Fruit fly (Drosophila melanogaster): ENCODE measurements around the gene CG1647.

The CG1647 gene

dm6 chr3R:28810942-28811676 is 8.9 kb upstream of the CG1647 start, which contains the start of gene wdn (continued):
- no peak for TF ChIP-seq CG7839 (tag; optimal IDR thresholded peaks at IDR 0.05)
- no peak for TF ChIP-seq CG15601 (tag; optimal IDR thresholded peaks at IDR 0.05)
- TF ChIP-seq Sry-β (GFP tag; optimal IDR thresholded peaks at IDR 0.05) = peak; percentile 93
- no peak for TF ChIP-seq stwl (tag; optimal IDR thresholded peaks at IDR 0.05)
- peak; percentile 6 for TF ChIP-seq CG10147 (GFP tag; optimal IDR thresholded peaks at IDR 0.05)
- no peak for TF ChIP-seq CG11247 (GFP tag; IDR thresholded peaks at IDR 0.05)
- no peak for TF ChIP-seq dmrt99B (tag; optimal IDR thresholded peaks at IDR 0.05)
- no peak for TF ChIP-seq ro (GFP tag; IDR thresholded peaks at IDR 0.05)
- TF ChIP-seq CG10366 (GFP tag; IDR thresholded peaks at IDR 0.05) = no peak
- TF ChIP-seq CG4360 (GFP tag; IDR thresholded peaks at IDR 0.05) = peak; percentile 70
- TF ChIP-seq CG31365 (tag; optimal IDR thresholded peaks at IDR 0.05) = no peak
- no peak for TF ChIP-seq Nf-YB (GFP tag; optimal IDR thresholded peaks at IDR 0.05)
- TF ChIP-seq Antp (GFP tag; optimal IDR thresholded peaks at IDR 0.05) = no peak
- TF ChIP-seq gsb-n (tag; optimal IDR thresholded peaks at IDR 0.05) = peak; percentile 63
- TF ChIP-seq so (GFP tag; IDR thresholded peaks at IDR 0.05) = no peak
- no peak for TF ChIP-seq ap (GFP tag; IDR thresholded peaks at IDR 0.05)
- TF ChIP-seq vvl (GFP tag; IDR thresholded peaks at IDR 0.05) = no peak
- no peak for TF ChIP-seq CG12104 (GFP tag; optimal IDR thresholded peaks at IDR 0.05)
- peak; percentile 10 for TF ChIP-seq Oli (tag; optimal IDR thresholded peaks at IDR 0.05)
- no peak for TF ChIP-seq CG4282 (GFP tag; optimal IDR thresholded peaks at IDR 0.05)
- peak; percentile 48 for TF ChIP-seq sens (GFP tag)
- no peak for TF ChIP-seq HLHmδ (GFP tag; optimal IDR thresholded peaks at IDR 0.05)
- TF ChIP-seq Rfx (GFP tag; IDR thresholded peaks at IDR 0.05) = peak; percentile 30; the same call in 1 of the 2 replicates
- no peak for TF ChIP-seq Adf1 (GFP tag; IDR thresholded peaks at IDR 0.05)
- TF ChIP-seq CG8924 (tag; optimal IDR thresholded peaks at IDR 0.05) = no peak
- no peak for TF ChIP-seq zen (tag; optimal IDR thresholded peaks at IDR 0.05)
- TF ChIP-seq CG30403 (GFP tag; optimal IDR thresholded peaks at IDR 0.05) = no peak
- no peak for TF ChIP-seq chn (GFP tag; optimal IDR thresholded peaks at IDR 0.05)
- 0 out of 3 replicates have a peak, but pooled peaks have one; percentile 7 for TF ChIP-seq HLH4C (GFP tag; IDR thresholded peaks at IDR 0.05; ENCODE audit: partially characterized antibody)
- TF ChIP-seq CG9932 (GFP tag; IDR thresholded peaks at IDR 0.05) = peak; percentile 32; the same call in 1 of the 2 replicates
- TF ChIP-seq vfl (GFP tag; optimal IDR thresholded peaks at IDR 0.05) = no peak
- TF ChIP-seq Dad (GFP tag; optimal IDR thresholded peaks at IDR 0.05) = no peak
- no peak for TF ChIP-seq CG14441 (GFP tag; IDR thresholded peaks at IDR 0.05)
- no peak for TF ChIP-seq CG15011 (GFP tag; optimal IDR thresholded peaks at IDR 0.05)
- TF ChIP-seq crol (GFP tag; IDR thresholded peaks at IDR 0.05) = peak; percentile 88
- TF ChIP-seq CG13296 (GFP tag; optimal IDR thresholded peaks at IDR 0.05) = no peak
- no peak for TF ChIP-seq nau (GFP tag; optimal IDR thresholded peaks at IDR 0.05)
- TF ChIP-seq grn (GFP tag; optimal IDR thresholded peaks at IDR 0.05) = no peak
- TF ChIP-seq CG8478 (optimal IDR thresholded peaks at IDR 0.05) = no peak
- no peak for TF ChIP-seq CG10959 (GFP tag; IDR thresholded peaks at IDR 0.05)
- no peak for TF ChIP-seq CG6791 (GFP tag; IDR thresholded peaks at IDR 0.05; ENCODE audit: partially characterized antibody)
- no peak for TF ChIP-seq tll (GFP tag; optimal IDR thresholded peaks at IDR 0.05)
- TF ChIP-seq sug (tag; optimal IDR thresholded peaks at IDR 0.05) = peak; percentile 34
- peak; percentile 14 for TF ChIP-seq CG12659 (GFP tag; optimal IDR thresholded peaks at IDR 0.05)
- no peak for TF ChIP-seq bbx (GFP tag; IDR thresholded peaks at IDR 0.05; ENCODE audit: partially characterized antibody)
- TF ChIP-seq otp (GFP tag; IDR thresholded peaks at IDR 0.05) = no peak
- no peak for TF ChIP-seq exex (tag; optimal IDR thresholded peaks at IDR 0.05)
- peak; percentile 23 for TF ChIP-seq zfh2 (GFP tag; optimal IDR thresholded peaks at IDR 0.05)
- TF ChIP-seq pzg (GFP tag; optimal IDR thresholded peaks at IDR 0.05) = peak; percentile 47
- no peak for TF ChIP-seq fru (optimal IDR thresholded peaks at IDR 0.05)
- TF ChIP-seq pum (GFP tag; optimal IDR thresholded peaks at IDR 0.05) = no peak
